Worm (Caenorhabditis elegans): ENCODE results near the gene C03G5.14.

ce11 chrX:8485392-8485791 lies 36.3 kb upstream of the C03G5.14 start:
- TF ChIP-seq T22C8.4 (GFP tag; IDR thresholded peaks at IDR 0.05) (no peak), ref-1 (GFP tag; conservative IDR thresholded peaks at IDR 0.05) (no peak), ztf-23 (GFP tag; IDR thresholded peaks at IDR 0.05) (no peak), ztf-29 (GFP tag; IDR thresholded peaks at IDR 0.05) (no peak), med-1 (GFP tag; optimal IDR thresholded peaks at IDR 0.05; ENCODE audit: insufficient read depth) (no peak), flt-1 (GFP tag; IDR thresholded peaks at IDR 0.05) (no peak), cog-1 (tag; optimal IDR thresholded peaks at IDR 0.05) (no peak), klf-2 (GFP tag; conservative IDR thresholded peaks at IDR 0.05) (no peak)

Measured in whole organism, midembryonic.